Fruit fly (Drosophila melanogaster) whole organism, embryonic: ENCODE data around the gene ck.

Source experiments
- Atf3 ChIP-seq: fragments of 200-800 bp; sonication (Bioruptor generic); optimal IDR thresholded peaks from 3 replicates; lab custom pipeline; 2016; ENCODE audit warnings: missing biosample characterization, missing genetic modification characterization
- Bdp1 ChIP-seq: fragments of 200-800 bp; sonication (Bioruptor generic); optimal IDR thresholded peaks from 3 replicates; lab custom pipeline; 2016; ENCODE audit warnings: missing biosample characterization, missing genetic modification characterization
- Blimp-1 ChIP-seq: fragments of 200-800 bp; sonication (Bioruptor generic); optimal IDR thresholded peaks from 3 replicates; lab custom pipeline; 2018; ENCODE audit warnings: missing biosample characterization, missing genetic modification characterization, mild to moderate bottlenecking, moderate library complexity, missing genetic modification reagents
- CG10209 ChIP-seq: fragments of 200-800 bp; sonication (Bioruptor generic); optimal IDR thresholded peaks from 3 replicates; lab custom pipeline; 2017; ENCODE audit warnings: missing biosample characterization, mild to moderate bottlenecking, missing genetic modification characterization, missing genetic modification reagents
- CG10462 ChIP-seq: fragments of 200-800 bp; sonication (Bioruptor generic); optimal IDR thresholded peaks from 2 replicates; lab custom pipeline; 2016; ENCODE audit warnings: missing biosample characterization, missing genetic modification characterization
- CG10979 ChIP-seq: fragments of 200-800 bp; sonication (Bioruptor generic); optimal IDR thresholded peaks from 2 replicates; lab custom pipeline; 2018; ENCODE audit warnings: missing biosample characterization, mild to moderate bottlenecking, missing genetic modification characterization, moderate library complexity
- CG14441 ChIP-seq: fragments of 200-800 bp; sonication (Bioruptor generic); IDR thresholded peaks from 2 replicates; pipeline ENCODE4 v1.3.6; 2022; ENCODE audit warnings: missing biosample characterization, missing genetic modification characterization
- CG15514 ChIP-seq: fragments of 200-800 bp; sonication (Bioruptor generic); optimal IDR thresholded peaks from 3 replicates; lab custom pipeline; 2017; ENCODE audit warnings: missing biosample characterization, missing genetic modification characterization, mild to moderate bottlenecking, moderate library complexity, missing genetic modification reagents
- CG18476 ChIP-seq: fragments of 200-800 bp; sonication (Bioruptor generic); optimal IDR thresholded peaks from 2 replicates; lab custom pipeline; 2016; ENCODE audit warnings: missing biosample characterization, mild to moderate bottlenecking, missing genetic modification characterization
- CG18619 ChIP-seq: fragments of 200-800 bp; sonication (Bioruptor generic); optimal IDR thresholded peaks from 3 replicates; lab custom pipeline; 2017; ENCODE audit warnings: missing biosample characterization, mild to moderate bottlenecking, missing genetic modification characterization
- CG2129 ChIP-seq: fragments of 200-800 bp; sonication (Bioruptor generic); IDR thresholded peaks from 2 replicates; pipeline ENCODE4 v1.3.6; 2022; ENCODE audit warnings: missing biosample characterization, missing genetic modification characterization; ENCODE audit not compliant: partially characterized antibody
- CG30020 ChIP-seq: fragments of 200-800 bp; optimal IDR thresholded peaks from 2 replicates; lab custom pipeline; 2019; ENCODE audit warnings: missing biosample characterization, mild to moderate bottlenecking, missing genetic modification characterization, moderate library complexity
- CG31441 ChIP-seq: fragments of 200-800 bp; sonication (Bioruptor generic); IDR thresholded peaks from 2 replicates; pipeline ENCODE4 v1.3.6; 2022; ENCODE audit warnings: missing biosample characterization, missing genetic modification characterization
- CG4707 ChIP-seq: fragments of 200-800 bp; sonication (Bioruptor generic); optimal IDR thresholded peaks from 2 replicates; lab custom pipeline; 2018; ENCODE audit warnings: missing biosample characterization, mild to moderate bottlenecking, missing genetic modification characterization, moderate library complexity
- CG4730 ChIP-seq: fragments of 200-800 bp; sonication (Bioruptor generic); IDR thresholded peaks from 2 replicates; pipeline ENCODE4 v1.3.6; 2022; ENCODE audit warnings: missing biosample characterization, missing genetic modification characterization
- CG6791 ChIP-seq: fragments of 200-800 bp; sonication (Bioruptor generic); IDR thresholded peaks from 3 replicates; pipeline ENCODE4 v1.3.6; 2022; ENCODE audit warnings: missing biosample characterization, missing genetic modification characterization; ENCODE audit not compliant: partially characterized antibody
- CG7839 ChIP-seq: fragments of 200-800 bp; sonication (Bioruptor generic); optimal IDR thresholded peaks from 3 replicates; lab custom pipeline; 2018; ENCODE audit warnings: missing biosample characterization, mild to moderate bottlenecking, missing genetic modification characterization, moderate library complexity
- CG7928 ChIP-seq: fragments of 200-800 bp; sonication (Bioruptor generic); optimal IDR thresholded peaks from 2 replicates; lab custom pipeline; 2017; ENCODE audit warnings: missing biosample characterization, mild to moderate bottlenecking, missing genetic modification characterization
- CG7963 ChIP-seq: fragments of 200-800 bp; sonication (Bioruptor generic); IDR thresholded peaks from 3 replicates; pipeline ENCODE4 v1.3.6; 2022; ENCODE audit warnings: missing biosample characterization, missing genetic modification characterization; ENCODE audit not compliant: partially characterized antibody
- CG9727 ChIP-seq: fragments of 200-800 bp; sonication (Bioruptor generic); optimal IDR thresholded peaks from 3 replicates; lab custom pipeline; 2017; ENCODE audit warnings: missing biosample characterization, mild to moderate bottlenecking, missing genetic modification characterization
- D ChIP-seq, 2 experiments: fragments of 200-800 bp in 1 of 2; fragments of >200 bp in 1 of 2; sonication (Bioruptor generic) in 1 of 2; optimal IDR thresholded peaks; 2 replicates in 1 of 2; 3 replicates in 1 of 2; lab custom pipeline; 2017; ENCODE audit warnings: mild to moderate bottlenecking in 1 of 2, missing biosample characterization in 1 of 2, missing genetic modification characterization in 1 of 2, missing genetic modification reagents in 1 of 2
- D19A ChIP-seq: fragments of 200-800 bp; optimal IDR thresholded peaks from 3 replicates; lab custom pipeline; 2019; ENCODE audit warnings: missing biosample characterization, mild to moderate bottlenecking, missing genetic modification characterization, moderate library complexity
- Dek ChIP-seq: fragments of 200-800 bp; sonication (Bioruptor generic); optimal IDR thresholded peaks from 3 replicates; lab custom pipeline; 2019; ENCODE audit warnings: missing biosample characterization, mild to moderate bottlenecking, missing genetic modification characterization, moderate library complexity
- Ets97D ChIP-seq: fragments of 200-800 bp; sonication (Bioruptor generic); optimal IDR thresholded peaks from 3 replicates; lab custom pipeline; 2016; ENCODE audit warnings: missing biosample characterization, missing genetic modification characterization
- Gsc ChIP-seq: fragments of 200-800 bp; sonication (Bioruptor generic); IDR thresholded peaks from 2 replicates; pipeline ENCODE4 v1.3.6; 2022; ENCODE audit warnings: missing biosample characterization, missing genetic modification characterization
- Lpt ChIP-seq: fragments of >200 bp; optimal IDR thresholded peaks from 2 replicates; lab custom pipeline; 2018; ENCODE audit warnings: missing biosample characterization, missing genetic modification characterization
- Mad ChIP-seq: fragments of 200-800 bp; sonication (Bioruptor generic); optimal IDR thresholded peaks from 2 replicates; lab custom pipeline; 2016; ENCODE audit warnings: missing biosample characterization, missing genetic modification characterization
- Nf-YB ChIP-seq: fragments of 200-800 bp; sonication (Bioruptor generic); optimal IDR thresholded peaks from 3 replicates; lab custom pipeline; 2019; ENCODE audit warnings: missing biosample characterization, mild to moderate bottlenecking, missing genetic modification characterization, moderate library complexity
- Nf-YC ChIP-seq: fragments of 200-800 bp; optimal IDR thresholded peaks from 3 replicates; lab custom pipeline; 2019; ENCODE audit warnings: missing biosample characterization, mild to moderate bottlenecking, missing genetic modification characterization, moderate library complexity
- Scr ChIP-seq: fragments of 200-800 bp; sonication (Bioruptor generic); IDR thresholded peaks from 2 replicates; pipeline ENCODE4 v1.3.6; 2022; ENCODE audit warnings: missing biosample characterization, missing genetic modification characterization; ENCODE audit not compliant: partially characterized antibody
- Sox100B ChIP-seq: fragments of 200-800 bp; sonication (Bioruptor generic); optimal IDR thresholded peaks from 3 replicates; lab custom pipeline; 2018; ENCODE audit warnings: missing biosample characterization, mild to moderate bottlenecking, missing genetic modification characterization
- Stat92E ChIP-seq, 3 experiments: fragments of >200 bp in 2 of 3; fragments of 200-800 bp in 1 of 3; sonication (Bioruptor generic) in 1 of 3; optimal IDR thresholded peaks; 2 replicates each; lab custom pipeline; 2017 to 2019; ENCODE audit warnings: missing biosample characterization in 3 of 3, missing genetic modification characterization in 3 of 3, mild to moderate bottlenecking in 1 of 3, moderate library complexity in 1 of 3
- Taf1 ChIP-seq: fragments of 200-800 bp; sonication (Bioruptor generic); IDR thresholded peaks from 2 replicates; pipeline ENCODE4 v1.3.6; 2022; ENCODE audit warnings: missing biosample characterization, missing genetic modification characterization
- amos ChIP-seq: fragments of 200-800 bp; sonication (Bioruptor generic); IDR thresholded peaks from 2 replicates; pipeline ENCODE4 v1.3.6; 2022; ENCODE audit warnings: missing biosample characterization, missing genetic modification characterization; ENCODE audit not compliant: partially characterized antibody
- br ChIP-seq: fragments of >200 bp; optimal IDR thresholded peaks from 2 replicates; lab custom pipeline; 2017
- cad ChIP-seq: fragments of >200 bp; optimal IDR thresholded peaks from 2 replicates; lab custom pipeline; 2017; ENCODE audit warnings: missing biosample characterization, missing genetic modification characterization
- dimm ChIP-seq: fragments of 200-800 bp; sonication (Bioruptor generic); IDR thresholded peaks from 2 replicates; pipeline ENCODE4 v1.3.6; 2022; ENCODE audit warnings: missing biosample characterization, missing genetic modification characterization
- en ChIP-seq: fragments of 200-800 bp; sonication (Bioruptor generic); optimal IDR thresholded peaks from 2 replicates; lab custom pipeline; 2016; ENCODE audit warnings: missing biosample characterization, missing genetic modification characterization
- ewg ChIP-seq: fragments of 200-800 bp; sonication (Bioruptor generic); optimal IDR thresholded peaks from 3 replicates; lab custom pipeline; 2017; ENCODE audit warnings: mild to moderate bottlenecking, missing biosample characterization, missing genetic modification reagents, missing genetic modification characterization
- gcm2 ChIP-seq: fragments of 200-800 bp; sonication (Bioruptor generic); optimal IDR thresholded peaks from 2 replicates; lab custom pipeline; 2016; ENCODE audit warnings: missing biosample characterization, missing genetic modification characterization
- ind ChIP-seq: fragments of 200-800 bp; sonication (Bioruptor generic); optimal IDR thresholded peaks from 3 replicates; lab custom pipeline; 2016; ENCODE audit warnings: missing biosample characterization, missing genetic modification characterization
- kah ChIP-seq: fragments of 200-800 bp; sonication (Bioruptor generic); optimal IDR thresholded peaks from 2 replicates; lab custom pipeline; 2018; ENCODE audit warnings: missing biosample characterization, mild to moderate bottlenecking, missing genetic modification characterization
- lilli ChIP-seq: fragments of 200-800 bp; sonication (Bioruptor generic); optimal IDR thresholded peaks from 3 replicates; lab custom pipeline; 2016; ENCODE audit warnings: missing biosample characterization, missing genetic modification characterization
- mam ChIP-seq: fragments of 200-800 bp; sonication (Bioruptor generic); optimal IDR thresholded peaks from 3 replicates; lab custom pipeline; 2016; ENCODE audit warnings: missing biosample characterization, missing genetic modification characterization
- prd ChIP-seq, 3 experiments: fragments of >200 bp in 2 of 3; fragments of 200-800 bp in 1 of 3; sonication (Bioruptor generic) in 1 of 3; optimal IDR thresholded peaks in 2 of 3; IDR thresholded peaks in 1 of 3; 2 replicates in 2 of 3; 3 replicates in 1 of 3; pipeline versions ENCODE4 v1.3.6 to Lab custom; 2017 to 2022; ENCODE audit warnings: missing biosample characterization in 1 of 3, missing genetic modification characterization in 1 of 3
- ranshi ChIP-seq: fragments of 200-800 bp; sonication (Bioruptor generic); IDR thresholded peaks from 2 replicates; pipeline ENCODE4 v1.3.6; 2022; ENCODE audit warnings: missing biosample characterization, missing genetic modification characterization
- stc ChIP-seq: fragments of 200-800 bp; sonication (Bioruptor generic); IDR thresholded peaks from 2 replicates; pipeline ENCODE4 v1.3.6; 2022; ENCODE audit warnings: missing biosample characterization, missing genetic modification characterization
- tap ChIP-seq: fragments of 200-800 bp; optimal IDR thresholded peaks from 3 replicates; lab custom pipeline; 2019; ENCODE audit warnings: missing biosample characterization, mild to moderate bottlenecking, missing genetic modification characterization, moderate library complexity
- trh ChIP-seq: fragments of 200-800 bp; sonication (Bioruptor generic); optimal IDR thresholded peaks from 2 replicates; lab custom pipeline; 2016; ENCODE audit warnings: missing biosample characterization, missing genetic modification characterization

Gene ck

dm6 chr2L:15061368-15061767, 3.7 kb upstream of the ck start, which contains the start of the genes solo and vas:
Gene solo (plus strand): TSS chr2L:15061656.
Gene vas (plus strand): TSS chr2L:15061656.
- TF ChIP-seq CG7928 (no peak), CG10979 (tag; lab: Kevin White, UChicago) (peak; percentile 36), lilli (GFP tag; lab: Kevin White, UChicago) (peak; percentile 27), Nf-YB (GFP tag; lab: Kevin White, UChicago) (no peak), CG4730 (GFP tag; lab: Robert Waterston, UW) (0 out of 2 replicates have a peak, but pooled peaks have one; percentile 12), Lpt (GFP tag; lab: Kevin White, UChicago) (no peak), ind (GFP tag; lab: Kevin White, UChicago) (peak; percentile 29), CG30020 (tag; lab: Kevin White, UChicago) (peak; percentile 97), Bdp1 (GFP tag; lab: Kevin White, UChicago) (no peak), D19A (peak; percentile 46), en (GFP tag; lab: Kevin White, UChicago) (no peak), gcm2 (GFP tag; lab: Kevin White, UChicago) (no peak), CG14441 (GFP tag; lab: Robert Waterston, UW) (peak; percentile 42; the same call in 1 of the 2 replicates), Taf1 (no peak), mam (GFP tag; lab: Kevin White, UChicago) (peak; percentile 42), Ets97D (GFP tag; lab: Kevin White, UChicago) (peak; percentile 48), amos (GFP tag; lab: Robert Waterston, UW) (peak; percentile 32; the same call in 1 of the 2 replicates), Scr (GFP tag; lab: Robert Waterston, UW) (peak; percentile 24; the same call in 1 of the 2 replicates), CG10209 (GFP tag; lab: Kevin White, UChicago) (peak; percentile 36), D (optimal IDR thresholded peaks at IDR 0.05; lab: Kevin White, UChicago) (no peak), D (GFP tag; optimal IDR thresholded peaks at IDR 0.05; lab: Kevin White, UChicago) (peak; percentile 10), cad (GFP tag; lab: Kevin White, UChicago) (no peak), CG6791 (GFP tag; lab: Robert Waterston, UW) (0 out of 3 replicates have a peak, but pooled peaks have one; percentile 19), CG10462 (no peak), CG9727 (peak; percentile 42), CG7839 (peak; percentile 62), prd (optimal IDR thresholded peaks at IDR 0.05; lab: Kevin White, UChicago) (no peak), prd (GFP tag; IDR thresholded peaks at IDR 0.05; lab: Robert Waterston, UW) (peak; percentile 47; the same call in 2 of the 3 replicates), ranshi (GFP tag; lab: Robert Waterston, UW) (0 out of 2 replicates have a peak, but pooled peaks have one; percentile 25), Dek (tag; lab: Kevin White, UChicago) (peak; percentile 77), CG2129 (no peak), stc (GFP tag; lab: Robert Waterston, UW) (peak; percentile 37; the same call in 1 of the 2 replicates), Stat92E (GFP tag; optimal IDR thresholded peaks at IDR 0.05; lab: Kevin White, UChicago) (peak in 1 of 3 experiments; percentile 87), ewg (GFP tag; lab: Kevin White, UChicago) (peak; percentile 23), Mad (GFP tag; lab: Kevin White, UChicago) (no peak), Gsc (GFP tag; lab: Robert Waterston, UW) (no peak), CG18619 (GFP tag; lab: Kevin White, UChicago) (peak; percentile 25), br (lab: Kevin White, UChicago) (no peak), CG18476 (peak; percentile 45), CG15514 (peak; percentile 37), Atf3 (GFP tag; lab: Kevin White, UChicago) (no peak), Sox100B (GFP tag; lab: Kevin White, UChicago) (peak; percentile 39), dimm (GFP tag; lab: Robert Waterston, UW) (no peak), trh (GFP tag; lab: Kevin White, UChicago) (peak; percentile 26), CG31441 (GFP tag; lab: Robert Waterston, UW) (peak; percentile 51; the same call in 1 of the 2 replicates), CG4707 (GFP tag; lab: Kevin White, UChicago) (peak; percentile 27), kah (GFP tag; lab: Kevin White, UChicago) (peak; percentile 2), tap (tag; lab: Kevin White, UChicago) (peak; percentile 0), Nf-YC (tag; lab: Kevin White, UChicago) (peak; percentile 30), Blimp-1 (GFP tag; lab: Kevin White, UChicago) (peak; percentile 30), CG7963 (GFP tag; lab: Robert Waterston, UW) (no peak)
